Worm (Caenorhabditis elegans): ENCODE data around the gene C25D7.9.

The C25D7.9 gene

DNA sequence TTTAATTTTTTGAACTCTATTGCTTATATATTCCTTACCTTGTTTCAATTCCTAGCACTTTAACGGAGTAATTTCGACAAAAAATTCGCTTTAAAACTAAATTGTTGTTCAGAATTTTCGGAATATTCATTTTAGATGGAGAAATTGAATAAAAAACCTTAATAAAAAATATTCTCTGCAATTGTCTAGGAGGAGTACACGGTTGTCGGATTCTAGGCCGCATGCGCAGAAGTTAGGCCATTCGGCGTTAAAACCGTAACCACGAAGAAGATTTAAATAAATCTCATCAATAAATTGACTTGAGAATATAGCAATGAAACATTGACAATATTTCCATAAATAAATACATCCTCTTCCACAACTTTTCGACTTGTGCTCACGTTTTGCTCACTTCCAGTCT is 17.4 kb downstream of the C25D7.9 start, which contains the start of the genes C01G10.10 and C01G10.9 (continued):
- TF ChIP-seq tbx-2 (tag; optimal IDR thresholded peaks at IDR 0.05) (no peak), egl-5 (tag; optimal IDR thresholded peaks at IDR 0.05) (no peak)

DNA sequence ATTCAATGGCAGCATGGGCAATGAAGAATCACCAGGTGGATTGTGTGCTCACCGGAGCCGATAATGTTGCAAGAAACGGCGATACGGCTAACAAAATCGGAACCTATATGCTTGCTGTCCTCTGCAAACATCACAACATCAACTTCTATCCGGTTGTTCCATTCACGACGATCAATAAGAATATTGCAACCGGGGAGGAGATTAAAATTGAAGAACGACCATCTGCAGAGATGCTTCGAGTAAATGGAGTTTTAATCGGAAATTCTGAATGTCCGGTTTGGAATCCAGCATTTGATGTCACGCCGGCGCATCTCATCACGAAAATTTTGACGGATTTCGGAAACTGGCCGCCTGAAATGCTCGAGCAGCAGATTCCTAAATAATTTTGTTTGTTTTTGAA is 18.7 kb downstream of the C25D7.9 start:
- TF ChIP-seq daf-12 (tag; optimal IDR thresholded peaks at IDR 0.05): no peak
- TF ChIP-seq elt-2 (tag; optimal IDR thresholded peaks at IDR 0.05): peak; percentile 15
- peak; percentile 84 for TF ChIP-seq ama-1 (optimal IDR thresholded peaks at IDR 0.05)

DNA sequence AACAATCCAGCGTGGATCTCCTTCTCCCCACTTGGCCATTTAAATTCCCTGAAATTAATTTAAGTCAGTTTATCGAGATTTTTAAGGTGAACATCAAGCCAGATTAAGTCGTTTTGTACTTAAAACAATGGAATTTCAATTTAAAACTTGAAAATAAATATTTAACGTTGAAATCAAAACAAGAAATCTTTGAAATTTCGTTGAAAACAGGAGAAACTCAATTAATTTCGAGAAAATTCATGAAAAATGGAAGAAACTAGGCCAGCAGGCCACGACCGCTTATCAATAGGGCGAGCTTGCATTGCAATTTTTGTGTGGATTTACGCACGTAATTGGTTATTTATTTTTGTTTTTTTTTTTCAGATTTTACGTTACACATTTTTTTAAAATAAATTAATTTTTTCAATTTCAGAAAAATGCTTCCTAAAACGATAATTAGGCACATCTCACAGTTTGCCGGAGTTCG is 20.4 kb downstream of the C25D7.9 start, which contains the start of the genes ahsa-1 and C01G10.7:
Gene ahsa-1, minus strand, starts transcription at position 51 of the 466 bp plus-strand sequence.
Gene C01G10.7, plus strand, starts transcription at position 413 of the 466 bp plus-strand sequence.
- peak; percentile 92 for TF ChIP-seq fkh-10 (GFP tag; optimal IDR thresholded peaks at IDR 0.05)
- TF ChIP-seq skn-1 (tag; optimal IDR thresholded peaks at IDR 0.05): peak; percentile 15
- TF ChIP-seq mdl-1 (tag; optimal IDR thresholded peaks at IDR 0.05): no peak
- peak; percentile 58 for TF ChIP-seq jun-1 (tag; optimal IDR thresholded peaks at IDR 0.05)
- no peak for TF ChIP-seq ZK546.5 (tag; optimal IDR thresholded peaks at IDR 0.05)
- peak in 1 of 2 experiments; percentile 45 for TF ChIP-seq eor-1 (tag; optimal IDR thresholded peaks at IDR 0.05)
- TF ChIP-seq snpc-4 (tag; optimal IDR thresholded peaks at IDR 0.05): peak; percentile 87
- TF ChIP-seq hmg-11 (tag; optimal IDR thresholded peaks at IDR 0.05): peak; percentile 83
- TF ChIP-seq tbx-2 (tag; optimal IDR thresholded peaks at IDR 0.05): peak; percentile 37
- peak; percentile 85 for TF ChIP-seq lsy-12 (tag; optimal IDR thresholded peaks at IDR 0.05)
- no peak for TF ChIP-seq ztf-11 (tag; optimal IDR thresholded peaks at IDR 0.05)
- TF ChIP-seq nhr-23 (tag; optimal IDR thresholded peaks at IDR 0.05): no peak
- TF ChIP-seq nhr-67 (tag; optimal IDR thresholded peaks at IDR 0.05): no peak
- TF ChIP-seq pqm-1 (tag; optimal IDR thresholded peaks at IDR 0.05): peak; percentile 82
- peak; percentile 86 for TF ChIP-seq nhr-25 (tag; optimal IDR thresholded peaks at IDR 0.05)
- TF ChIP-seq pha-4 (tag; optimal IDR thresholded peaks at IDR 0.05): peak; percentile 95
- no peak for TF ChIP-seq sea-2 (GFP tag; optimal IDR thresholded peaks at IDR 0.05)
- no peak for TF ChIP-seq mml-1 (tag; optimal IDR thresholded peaks at IDR 0.05)
- peak; percentile 37 for TF ChIP-seq nhr-77 (tag; optimal IDR thresholded peaks at IDR 0.05)
- TF ChIP-seq elt-2 (tag; optimal IDR thresholded peaks at IDR 0.05): peak; percentile 61
- TF ChIP-seq nhr-76 (tag; optimal IDR thresholded peaks at IDR 0.05): peak; percentile 0
- TF ChIP-seq R02D3.7 (tag; optimal IDR thresholded peaks at IDR 0.05): peak; percentile 98
- no peak for TF ChIP-seq ama-1 (optimal IDR thresholded peaks at IDR 0.05)
- TF ChIP-seq nhr-11 (tag; optimal IDR thresholded peaks at IDR 0.05): peak; percentile 11
- peak; percentile 87 for TF ChIP-seq egl-5 (tag; optimal IDR thresholded peaks at IDR 0.05)
- TF ChIP-seq nhr-43 (tag; optimal IDR thresholded peaks at IDR 0.05; ENCODE audit: poor library complexity, severe bottlenecking): peak; percentile 95
- TF ChIP-seq nhr-28 (tag; optimal IDR thresholded peaks at IDR 0.05): no peak
- TF ChIP-seq lin-15B (tag; optimal IDR thresholded peaks at IDR 0.05): peak; percentile 99
- peak; percentile 77 for TF ChIP-seq ceh-28 (tag; optimal IDR thresholded peaks at IDR 0.05)
- peak; percentile 68 for TF ChIP-seq ceh-82 (tag; optimal IDR thresholded peaks at IDR 0.05)
- TF ChIP-seq zag-1 (tag; optimal IDR thresholded peaks at IDR 0.05): no peak
- TF ChIP-seq egl-27 (tag; optimal IDR thresholded peaks at IDR 0.05): peak; percentile 13
- TF ChIP-seq lin-39 (tag; optimal IDR thresholded peaks at IDR 0.05): peak; percentile 75
- peak; percentile 89 for TF ChIP-seq nfya-1 (tag; optimal IDR thresholded peaks at IDR 0.05; ENCODE audit: insufficient read depth)

DNA sequence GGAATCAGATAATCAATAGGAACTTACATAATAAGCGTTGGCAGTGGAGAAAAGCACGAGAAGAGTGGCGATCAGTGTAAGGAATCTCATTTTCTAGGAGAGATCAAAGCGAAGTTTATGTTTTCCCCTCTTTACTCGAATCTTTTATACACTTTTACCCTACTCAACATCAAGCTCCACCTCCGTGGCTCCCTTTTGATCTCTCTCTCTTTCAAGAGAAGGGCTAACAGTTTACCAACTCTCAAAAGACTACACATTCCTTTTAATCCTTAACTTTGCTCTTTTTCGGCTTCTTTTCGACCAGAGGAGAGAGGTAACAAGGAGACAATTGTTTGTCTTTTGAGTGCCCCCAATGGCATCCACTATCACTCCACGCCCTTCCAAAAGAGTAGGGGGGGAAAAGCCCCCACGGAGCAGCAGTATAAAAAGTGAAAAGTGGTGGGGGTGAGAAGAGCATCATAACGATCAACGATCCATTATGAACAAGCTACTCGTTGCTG is 22.3 kb downstream of the C25D7.9 start, which contains the start of the genes C01G10.15 and C01G10.6:
Gene C01G10.15, minus strand, starts transcription at position 101 of the 500 bp plus-strand sequence.
Gene C01G10.6, plus strand, starts transcription at position 450 of the 500 bp plus-strand sequence.
- no peak for TF ChIP-seq R02D3.7 (tag; optimal IDR thresholded peaks at IDR 0.05)
- peak; percentile 27 for TF ChIP-seq pha-4 (tag; optimal IDR thresholded peaks at IDR 0.05)
- no peak for TF ChIP-seq skn-1 (tag; optimal IDR thresholded peaks at IDR 0.05)

- TF ChIP-seq unc-39 (tag; optimal IDR thresholded peaks at IDR 0.05) (no peak), tbx-2 (tag; optimal IDR thresholded peaks at IDR 0.05) (no peak), egl-27 (tag; optimal IDR thresholded peaks at IDR 0.05) (no peak), eor-1 (tag; optimal IDR thresholded peaks at IDR 0.05) (no peak), sea-2 (GFP tag; optimal IDR thresholded peaks at IDR 0.05) (no peak), ceh-9 (tag; optimal IDR thresholded peaks at IDR 0.05) (no peak), elt-3 (tag; optimal IDR thresholded peaks at IDR 0.05) (no peak), egl-5 (tag; optimal IDR thresholded peaks at IDR 0.05) (no peak), R02D3.7 (tag; optimal IDR thresholded peaks at IDR 0.05) (no peak), nhr-43 (tag; optimal IDR thresholded peaks at IDR 0.05; ENCODE audit: poor library complexity, severe bottlenecking) (no peak), lin-15B (tag; optimal IDR thresholded peaks at IDR 0.05) (no peak)
Measured at ce11 chrV:15088613-15089012, 23.7 kb downstream of the C25D7.9 start, which contains the start of gene C01G10.18. Gene C01G10.18, minus strand, starts transcription at chrV:15088713.

Measured in whole organism, L3 larva.